Fruit fly (Drosophila melanogaster): ENCODE data around the gene CG3402.

The CG3402 gene

dm6 chr3L:639460-640103 lies 13.1 kb downstream of the CG3402 start (continued):
- TF ChIP-seq ato (GFP tag; IDR thresholded peaks at IDR 0.05; ENCODE audit: partially characterized antibody) (no peak), CG10147 (GFP tag; optimal IDR thresholded peaks at IDR 0.05) (no peak), sens (GFP tag) (peak; percentile 75), sd (tag; optimal IDR thresholded peaks at IDR 0.05) (peak; percentile 98), Deaf1 (tag; optimal IDR thresholded peaks at IDR 0.05) (peak; percentile 62), Lhr (GFP tag; optimal IDR thresholded peaks at IDR 0.05) (no peak), CG17385 (GFP tag; optimal IDR thresholded peaks at IDR 0.05) (peak; percentile 90), psq (GFP tag; optimal IDR thresholded peaks at IDR 0.05) (peak; percentile 24), CG4404 (GFP tag; IDR thresholded peaks at IDR 0.05) (no peak), CG18011 (GFP tag; optimal IDR thresholded peaks at IDR 0.05) (no peak), Atf-2 (GFP tag; optimal IDR thresholded peaks at IDR 0.05) (no peak), chm (GFP tag; IDR thresholded peaks at IDR 0.05) (peak; percentile 82), Nf-YC (tag; optimal IDR thresholded peaks at IDR 0.05) (peak; percentile 70), CG5953 (GFP tag; IDR thresholded peaks at IDR 0.05) (peak; percentile 44; the same call in 1 of the 2 replicates), zfh1 (GFP tag; IDR thresholded peaks at IDR 0.05) (0 out of 3 replicates have a peak, but pooled peaks have one; percentile 16), BtbVII (GFP tag; optimal IDR thresholded peaks at IDR 0.05) (peak; percentile 51), Hr39 (optimal IDR thresholded peaks at IDR 0.05) (no peak), CG18764 (GFP tag; optimal IDR thresholded peaks at IDR 0.05) (no peak)

DNA sequence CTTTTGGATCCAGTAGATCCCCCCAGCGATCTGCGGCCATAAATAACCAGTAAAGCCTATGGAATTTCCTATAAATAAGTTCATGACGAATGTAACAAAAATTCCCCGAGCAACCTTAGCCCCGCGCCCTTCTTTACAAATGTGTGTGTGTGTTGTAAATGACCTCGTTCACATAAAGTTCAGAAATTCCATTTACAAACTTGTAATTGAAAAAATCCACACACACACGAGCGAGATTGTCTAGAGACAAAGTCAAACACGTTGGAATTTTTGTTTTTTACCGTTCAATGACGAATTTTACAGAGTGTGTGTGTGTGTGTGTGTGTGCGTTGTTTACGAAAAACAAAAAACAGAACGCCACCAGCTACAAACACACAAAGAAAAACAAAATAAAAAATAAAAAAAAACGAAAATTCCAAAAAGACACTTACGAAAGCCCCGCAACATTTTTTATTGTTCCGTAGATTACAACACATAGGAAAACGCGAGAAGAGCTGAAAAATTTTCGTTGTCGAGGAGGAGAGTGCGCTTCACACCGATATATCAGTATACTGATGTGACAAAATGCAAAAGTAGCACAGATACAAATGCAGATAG lies 13.8 kb downstream of the CG3402 start:
- TF ChIP-seq Vsx1 (GFP tag; optimal IDR thresholded peaks at IDR 0.05) (peak; percentile 19), crol (GFP tag; IDR thresholded peaks at IDR 0.05) (peak; percentile 76; the same call in 1 of the 2 replicates), corto (GFP tag; optimal IDR thresholded peaks at IDR 0.05) (no peak), so (GFP tag; IDR thresholded peaks at IDR 0.05) (peak; percentile 36; the same call in 1 of the 3 replicates), CG10543 (GFP tag; optimal IDR thresholded peaks at IDR 0.05) (peak; percentile 41), sd (tag; optimal IDR thresholded peaks at IDR 0.05) (peak; percentile 100), Sox102F (GFP tag; optimal IDR thresholded peaks at IDR 0.05) (peak; percentile 33), vvl (GFP tag; IDR thresholded peaks at IDR 0.05) (peak; percentile 25; the same call in 1 of the 2 replicates), CG4707 (GFP tag; optimal IDR thresholded peaks at IDR 0.05) (no peak), CG34376 (GFP tag; optimal IDR thresholded peaks at IDR 0.05) (peak; percentile 11), stwl (tag; optimal IDR thresholded peaks at IDR 0.05) (no peak), CG12071 (GFP tag; optimal IDR thresholded peaks at IDR 0.05) (peak; percentile 7), sqz (GFP tag; optimal IDR thresholded peaks at IDR 0.05) (peak; percentile 90), CG33557 (GFP tag; optimal IDR thresholded peaks at IDR 0.05) (no peak), Deaf1 (tag; optimal IDR thresholded peaks at IDR 0.05) (no peak), D (optimal IDR thresholded peaks at IDR 0.05) (no peak), D (GFP tag; optimal IDR thresholded peaks at IDR 0.05) (peak; percentile 33), Eip74EF (GFP tag; optimal IDR thresholded peaks at IDR 0.05) (peak in 1 of 2 experiments; percentile 51), ftz-f1 (GFP tag; optimal IDR thresholded peaks at IDR 0.05) (peak; percentile 88), grn (GFP tag; optimal IDR thresholded peaks at IDR 0.05) (peak; percentile 40), MTF-1 (GFP tag; optimal IDR thresholded peaks at IDR 0.05; ENCODE audit: borderline replicate concordance) (no peak), CkIIα-i1 (GFP tag; IDR thresholded peaks at IDR 0.05) (no peak), sens (GFP tag) (peak; percentile 89), Pdp1 (GFP tag; optimal IDR thresholded peaks at IDR 0.05) (peak in 1 of 2 experiments; percentile 78), Meics (GFP tag; optimal IDR thresholded peaks at IDR 0.05) (peak; percentile 8), CG2199 (GFP tag; IDR thresholded peaks at IDR 0.05) (peak; percentile 66; the same call in 1 of the 3 replicates), D19A (tag; optimal IDR thresholded peaks at IDR 0.05) (peak; percentile 46), CG34224 (GFP tag; IDR thresholded peaks at IDR 0.05; ENCODE audit: partially characterized antibody) (no peak), CG18764 (GFP tag; optimal IDR thresholded peaks at IDR 0.05) (no peak), ro (GFP tag; IDR thresholded peaks at IDR 0.05) (no peak), CHES-1-like (GFP tag; optimal IDR thresholded peaks at IDR 0.05) (no peak), CG16815 (GFP tag; optimal IDR thresholded peaks at IDR 0.05) (no peak), CG8290 (GFP tag; optimal IDR thresholded peaks at IDR 0.05) (no peak), CG8290 (tag; optimal IDR thresholded peaks at IDR 0.05) (peak in 1 of 2 experiments; percentile 31)

Measured in whole organism, embryonic.